Fruit fly (Drosophila melanogaster) whole organism, adult: ENCODE results near the gene CG42812.

Source experiments
- CG11617 ChIP-seq: fragments of 200-800 bp; sonication (Bioruptor generic); optimal IDR thresholded peaks from 2 replicates; lab custom pipeline; 2017; ENCODE audit warnings: mild to moderate bottlenecking, missing biosample characterization, missing genetic modification reagents, missing genetic modification characterization
- CG12768 ChIP-seq: fragments of 200-800 bp; sonication (Bioruptor generic); optimal IDR thresholded peaks from 2 replicates; lab custom pipeline; 2017; ENCODE audit warnings: missing biosample characterization, missing genetic modification characterization, mild to moderate bottlenecking, moderate library complexity, missing genetic modification reagents
- CG14711 ChIP-seq: fragments of 200-800 bp; sonication (Bioruptor generic); optimal IDR thresholded peaks from 2 replicates; lab custom pipeline; 2018; ENCODE audit warnings: missing biosample characterization, mild to moderate bottlenecking, missing genetic modification characterization, moderate library complexity
- CG1620 ChIP-seq: fragments of 200-800 bp; sonication (Bioruptor generic); optimal IDR thresholded peaks from 2 replicates; lab custom pipeline; 2016; ENCODE audit warnings: missing biosample characterization, missing genetic modification characterization
- CG33017 ChIP-seq: fragments of 200-800 bp; sonication (Bioruptor generic); optimal IDR thresholded peaks from 2 replicates; lab custom pipeline; 2018; ENCODE audit warnings: missing biosample characterization, mild to moderate bottlenecking, missing genetic modification characterization, moderate library complexity
- CG5204 ChIP-seq: fragments of 200-800 bp; sonication (Bioruptor generic); optimal IDR thresholded peaks from 2 replicates; lab custom pipeline; 2016; ENCODE audit warnings: missing biosample characterization, missing genetic modification characterization
- CG7045 ChIP-seq: fragments of 200-800 bp; sonication (Bioruptor generic); optimal IDR thresholded peaks from 2 replicates; lab custom pipeline; 2017; ENCODE audit warnings: missing biosample characterization, mild to moderate bottlenecking, missing genetic modification characterization
- CG7101 ChIP-seq: fragments of 200-800 bp; sonication (Bioruptor generic); optimal IDR thresholded peaks from 2 replicates; lab custom pipeline; 2018; ENCODE audit warnings: missing biosample characterization, mild to moderate bottlenecking, missing genetic modification characterization, moderate library complexity
- Clk ChIP-seq: fragments of 200-800 bp; sonication (Bioruptor generic); optimal IDR thresholded peaks from 2 replicates; lab custom pipeline; 2017; ENCODE audit warnings: missing biosample characterization, missing genetic modification characterization
- Crg-1 ChIP-seq: fragments of 200-800 bp; sonication (Bioruptor generic); optimal IDR thresholded peaks from 2 replicates; lab custom pipeline; 2016; ENCODE audit warnings: missing biosample characterization, missing genetic modification characterization
- Hr96 ChIP-seq: fragments of 200-800 bp; sonication (Bioruptor generic); optimal IDR thresholded peaks from 2 replicates; lab custom pipeline; 2016; ENCODE audit warnings: missing biosample characterization, missing genetic modification characterization
- Mnt ChIP-seq: fragments of 200-800 bp; sonication (Bioruptor generic); optimal IDR thresholded peaks from 2 replicates; lab custom pipeline; 2016; ENCODE audit warnings: missing biosample characterization, mild to moderate bottlenecking, missing genetic modification characterization
- bab1 ChIP-seq: fragments of 200-800 bp; sonication (Bioruptor generic); optimal IDR thresholded peaks from 3 replicates; lab custom pipeline; 2019; ENCODE audit warnings: missing biosample characterization, mild to moderate bottlenecking, missing genetic modification characterization, moderate library complexity
- cic ChIP-seq: fragments of 200-800 bp; sonication (Bioruptor generic); optimal IDR thresholded peaks from 2 replicates; lab custom pipeline; 2017; ENCODE audit warnings: missing biosample characterization, mild to moderate bottlenecking, missing genetic modification characterization, moderate library complexity
- cnc ChIP-seq, 2 experiments: fragments of >200 bp; optimal IDR thresholded peaks; 2 replicates each; lab custom pipeline; 2017
- kay ChIP-seq: fragments of 200-800 bp; sonication (Bioruptor generic); peaks from one replicate; lab custom pipeline; 2016; ENCODE audit warnings: missing biosample characterization, missing genetic modification characterization, borderline replicate concordance
- ovo ChIP-seq: fragments of 200-800 bp; sonication (Bioruptor generic); optimal IDR thresholded peaks from 2 replicates; lab custom pipeline; 2016; ENCODE audit warnings: missing biosample characterization, missing genetic modification characterization
- pad ChIP-seq: fragments of 200-800 bp; sonication (Bioruptor generic); optimal IDR thresholded peaks from 3 replicates; lab custom pipeline; 2017; ENCODE audit warnings: missing biosample characterization, missing genetic modification characterization, mild to moderate bottlenecking, moderate library complexity, missing genetic modification reagents
- tj ChIP-seq: fragments of 200-800 bp; sonication (Bioruptor generic); optimal IDR thresholded peaks from 3 replicates; lab custom pipeline; 2017; ENCODE audit warnings: missing biosample characterization, mild to moderate bottlenecking, missing genetic modification characterization, moderate library complexity
- toe ChIP-seq: fragments of 200-800 bp; sonication (Bioruptor generic); optimal IDR thresholded peaks from 2 replicates; lab custom pipeline; 2016; ENCODE audit warnings: missing biosample characterization, missing genetic modification characterization

Gene CG42812

DNA sequence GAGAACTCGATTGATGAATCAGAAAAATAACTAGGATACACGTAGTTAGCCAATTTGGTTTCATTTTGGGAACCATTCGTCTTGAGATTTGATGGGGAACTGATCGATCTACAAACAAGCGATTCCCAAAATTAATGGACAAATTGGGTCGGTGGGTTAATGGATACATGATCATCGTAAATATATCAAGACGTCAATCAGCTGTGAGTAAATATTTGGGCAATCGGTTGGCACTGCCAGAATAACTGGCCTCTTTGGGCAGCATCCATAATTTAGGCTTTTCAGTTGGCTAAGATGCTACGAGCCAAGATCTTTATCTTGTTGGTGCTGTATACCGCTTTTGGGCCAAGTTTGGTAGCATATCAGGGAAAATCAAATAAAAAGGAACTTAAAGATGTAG lies at the start of gene CG42812, which contains the start of gene CG33341:
TSS of gene CG42812 (minus strand) at position 101 of the 400 bp plus-strand sequence.
TSS of gene CG33341 (plus strand) at position 295 of the 400 bp plus-strand sequence.
- no peak for TF ChIP-seq CG12768 (GFP tag; lab: Kevin White, UChicago)
- no peak for TF ChIP-seq CG11617 (GFP tag; lab: Kevin White, UChicago)
- TF ChIP-seq toe (GFP tag; lab: Kevin White, UChicago), result no peak
- no peak for TF ChIP-seq CG7045 (GFP tag; lab: Kevin White, UChicago)
- no peak for TF ChIP-seq Hr96
- no peak for TF ChIP-seq bab1 (GFP tag; lab: Kevin White, UChicago)
- TF ChIP-seq CG1620 (GFP tag; lab: Kevin White, UChicago), result no peak
- no peak for TF ChIP-seq Clk
- no peak for TF ChIP-seq CG14711 (tag; lab: Kevin White, UChicago)

DNA sequence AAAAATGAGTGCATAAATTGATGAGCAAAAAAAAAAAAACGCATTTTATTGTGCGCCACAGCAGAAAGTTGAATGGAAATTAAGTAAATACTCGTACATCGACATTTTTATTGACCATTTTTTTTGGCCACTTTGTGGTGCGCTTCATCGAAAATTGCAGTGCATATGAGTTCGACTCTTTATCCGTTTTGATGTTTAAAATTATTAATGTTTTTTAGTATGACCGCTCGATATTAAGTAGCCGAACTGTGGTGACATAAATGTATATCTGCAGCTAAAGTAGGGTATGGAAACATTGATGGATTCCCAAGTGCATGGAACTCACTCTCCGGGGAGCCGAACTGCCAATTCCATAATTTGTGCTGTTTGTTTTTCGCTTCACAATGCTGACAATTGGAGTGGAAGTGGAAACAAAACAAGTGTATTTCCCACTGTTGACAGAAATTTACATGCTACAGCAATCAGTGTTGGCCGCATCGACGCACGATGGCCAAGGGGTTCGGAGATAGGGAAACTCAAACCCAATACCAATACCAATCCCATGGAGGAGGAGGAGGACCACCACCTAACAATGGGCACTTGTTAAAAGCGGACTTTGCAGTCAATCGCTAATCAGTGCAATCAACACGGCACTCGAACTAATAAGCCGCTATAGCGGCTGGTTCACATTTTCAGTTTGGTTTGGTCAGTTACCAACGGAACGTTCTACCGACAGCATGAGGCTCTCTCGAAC lies 24.4 kb upstream of the CG42812 start, which contains the start of gene CG13616:
TSS of gene CG13616 (plus strand) at position 683 of the 733 bp plus-strand sequence.
- TF ChIP-seq kay (GFP tag; lab: Kevin White, UChicago) (no peak), tj (peak; percentile 50)

DNA sequence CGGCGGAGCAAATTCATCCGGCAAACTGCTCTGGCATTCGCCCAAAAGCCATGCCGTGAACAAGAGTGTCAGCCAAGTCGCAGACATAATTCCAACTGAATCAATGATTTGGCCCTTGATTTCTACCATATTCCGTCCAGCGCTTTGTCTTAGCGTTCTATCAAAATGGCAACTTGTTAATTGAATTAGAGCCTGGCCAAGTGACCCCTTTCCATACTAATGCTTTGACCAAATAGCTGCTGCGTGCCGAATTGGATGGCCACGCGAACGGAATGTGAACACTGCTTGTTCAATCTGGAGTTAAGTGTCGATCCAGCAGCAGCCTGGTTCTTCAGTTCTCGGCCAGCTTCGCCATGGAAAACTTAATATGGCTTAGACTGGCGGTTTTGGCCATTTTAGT lies 22.3 kb upstream of the CG42812 start, which contains the start of the genes CG5768 and CG13615:
TSS of gene CG5768 (minus strand) at position 101 of the 400 bp plus-strand sequence.
TSS of gene CG13615 (plus strand) at position 280 of the 400 bp plus-strand sequence.
- no peak for TF ChIP-seq CG14711 (tag; lab: Kevin White, UChicago)
- TF ChIP-seq CG11617 (GFP tag; lab: Kevin White, UChicago), result no peak
- no peak for TF ChIP-seq CG7045 (GFP tag; lab: Kevin White, UChicago)
- TF ChIP-seq CG33017, result no peak
- no peak for TF ChIP-seq ovo (GFP tag; lab: Kevin White, UChicago)
- TF ChIP-seq CG5204, result no peak

- TF ChIP-seq toe (GFP tag; lab: Kevin White, UChicago), result no peak
- TF ChIP-seq cnc (optimal IDR thresholded peaks at IDR 0.05; lab: Kevin White, UChicago), result no peak
- no peak for TF ChIP-seq Mnt (GFP tag; lab: Kevin White, UChicago)
- TF ChIP-seq Clk, result no peak
- TF ChIP-seq kay (GFP tag; lab: Kevin White, UChicago), result no peak
- TF ChIP-seq pad, result no peak
- no peak for TF ChIP-seq CG12768 (GFP tag; lab: Kevin White, UChicago)
- TF ChIP-seq bab1 (GFP tag; lab: Kevin White, UChicago), result no peak
- no peak for TF ChIP-seq CG33017
- TF ChIP-seq cic (GFP tag; lab: Kevin White, UChicago), result no peak
- no peak for TF ChIP-seq tj
- no peak for TF ChIP-seq ovo (GFP tag; lab: Kevin White, UChicago)
- no peak for TF ChIP-seq CG14711 (tag; lab: Kevin White, UChicago)
- TF ChIP-seq CG7101 (tag; lab: Kevin White, UChicago), result no peak
- no peak for TF ChIP-seq Crg-1 (GFP tag; lab: Kevin White, UChicago)
- no peak for TF ChIP-seq CG5204
- no peak for TF ChIP-seq CG7045 (GFP tag; lab: Kevin White, UChicago)
Observed at dm6 chr3R:24386434-24386833, 18.5 kb upstream of the CG42812 start.

- TF ChIP-seq Hr96 (no peak), CG33017 (no peak), CG5204 (no peak), cnc (optimal IDR thresholded peaks at IDR 0.05; lab: Kevin White, UChicago) (no peak), toe (GFP tag; lab: Kevin White, UChicago) (no peak), ovo (GFP tag; lab: Kevin White, UChicago) (no peak), CG12768 (GFP tag; lab: Kevin White, UChicago) (no peak), bab1 (GFP tag; lab: Kevin White, UChicago) (no peak)
Observed at dm6 chr3R:24384952-24385351, 17.0 kb upstream of the CG42812 start, which contains the start of gene CG17780. TSS of gene CG17780 (minus strand) at chr3R:24385052.

DNA sequence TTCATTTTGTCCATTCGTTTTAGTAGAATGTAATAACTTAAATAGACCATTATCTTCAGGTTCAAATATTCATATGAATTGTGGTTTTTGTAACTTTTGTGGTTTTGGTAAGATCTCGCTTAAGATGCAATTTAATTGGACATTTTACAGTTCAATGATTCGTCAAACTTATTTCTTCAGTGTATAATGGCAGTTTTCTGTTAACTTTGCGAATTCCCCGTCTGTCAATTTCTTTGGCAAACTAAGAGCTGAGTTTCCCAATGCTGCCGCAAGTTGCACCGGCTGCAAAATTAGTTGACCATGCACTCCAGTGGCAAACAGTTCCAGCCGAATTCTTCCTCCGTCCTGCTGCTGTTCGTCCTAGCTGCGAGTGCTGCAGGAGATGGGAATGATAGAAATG lies 8.6 kb upstream of the CG42812 start, which contains the start of gene CG33342:
TSS of gene CG33342 (plus strand) at position 301 of the 400 bp plus-strand sequence.
- TF ChIP-seq bab1 (GFP tag; lab: Kevin White, UChicago) (no peak), Crg-1 (GFP tag; lab: Kevin White, UChicago) (no peak)

dm6 chr3R:24375561-24375960 lies 7.6 kb upstream of the CG42812 start, which contains the start of gene CG17781:
TSS of gene CG17781 (minus strand) at chr3R:24375661.
- TF ChIP-seq CG7045 (GFP tag; lab: Kevin White, UChicago) (no peak), CG7101 (tag; lab: Kevin White, UChicago) (no peak), Mnt (GFP tag; lab: Kevin White, UChicago) (no peak), CG5204 (no peak), Hr96 (no peak)
